Worm (Caenorhabditis elegans): ENCODE results near the gene F44D12.10.

DNA sequence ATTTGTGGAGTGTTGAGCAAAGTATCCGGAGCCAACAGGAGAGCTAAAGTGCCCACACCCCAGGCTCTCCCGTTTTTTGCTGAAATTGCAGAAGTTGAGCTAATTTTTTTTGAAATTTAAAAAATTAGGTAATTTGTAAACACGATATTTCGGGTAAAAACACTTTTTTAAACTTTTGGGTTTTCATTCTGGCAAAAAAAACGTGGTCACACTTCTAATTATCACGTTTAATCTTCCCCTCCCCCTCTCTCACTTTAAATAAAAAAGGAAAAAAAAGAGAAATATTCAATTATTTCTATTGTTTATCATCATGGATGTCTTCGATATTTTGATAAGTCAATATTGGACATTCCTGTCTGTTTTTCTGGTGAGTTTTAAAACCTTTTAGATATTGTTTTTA, 3.8 kb downstream of the F44D12.10 start, which contains the start of gene F44D12.6:
- no peak for TF ChIP-seq nhr-237 (tag; optimal IDR thresholded peaks at IDR 0.05)
- TF ChIP-seq nhr-76 (tag; optimal IDR thresholded peaks at IDR 0.05) = no peak
- TF ChIP-seq nhr-28 (tag; optimal IDR thresholded peaks at IDR 0.05) = no peak
- TF ChIP-seq ces-1 (GFP tag; optimal IDR thresholded peaks at IDR 0.05) = no peak
- no peak for TF ChIP-seq snpc-4 (tag; optimal IDR thresholded peaks at IDR 0.05)
- no peak for TF ChIP-seq ham-2 (GFP tag; optimal IDR thresholded peaks at IDR 0.05)
- TF ChIP-seq unc-62 (GFP tag; optimal IDR thresholded peaks at IDR 0.05) = no peak
- no peak for TF ChIP-seq blmp-1 (tag; optimal IDR thresholded peaks at IDR 0.05)
- TF ChIP-seq ztf-11 (tag; optimal IDR thresholded peaks at IDR 0.05) = no peak
- TF ChIP-seq sem-2 (GFP tag; optimal IDR thresholded peaks at IDR 0.05) = no peak
- no peak for TF ChIP-seq nhr-12 (tag; optimal IDR thresholded peaks at IDR 0.05)
- no peak for TF ChIP-seq mep-1 (tag; optimal IDR thresholded peaks at IDR 0.05)
- TF ChIP-seq lsy-2 (tag; optimal IDR thresholded peaks at IDR 0.05) = no peak

Measured in whole organism, mixed stage, embryonic.